Worm (Caenorhabditis elegans) whole organism, L2 larva: ENCODE data around the gene nmgp-1.

Experiments used
- F13H6.1 ChIP-seq: sonication (generic microtip); optimal IDR thresholded peaks from 2 replicates; lab custom pipeline; 2016; ENCODE audit warnings: missing genetic modification characterization, missing compliant biosample characterization
- ZK546.5 ChIP-seq: sonication (generic microtip); optimal IDR thresholded peaks from 2 replicates; lab custom pipeline; 2017; ENCODE audit warnings: missing biosample characterization, missing genetic modification characterization
- ama-1 ChIP-seq: fragments of 150-350 bp; optimal IDR thresholded peaks from 2 replicates; lab custom pipeline; 2018; ENCODE audit warnings: inconsistent platforms
- blmp-1 ChIP-seq: sonication (generic microtip); optimal IDR thresholded peaks from 2 replicates; lab custom pipeline; 2017; ENCODE audit warnings: missing genetic modification characterization, mild to moderate bottlenecking, missing compliant biosample characterization, antibody characterized with exemption, moderate library complexity; ENCODE audit not compliant: insufficient read depth
- egl-27 ChIP-seq: sonication (generic microtip); optimal IDR thresholded peaks from 3 replicates; lab custom pipeline; 2017; ENCODE audit warnings: missing biosample characterization, missing genetic modification reagents, missing genetic modification characterization
- lin-39 ChIP-seq: fragments of 150-350 bp; optimal IDR thresholded peaks from 2 replicates; lab custom pipeline; 2014; ENCODE audit warnings: missing biosample characterization, missing genetic modification reagents, missing genetic modification characterization
- lsy-2 ChIP-seq, 2 experiments: fragments of 150-350 bp in 1 of 2; sonication (generic microtip) in 1 of 2; optimal IDR thresholded peaks; 2 replicates each; lab custom pipeline; 2014 to 2017; ENCODE audit warnings: missing biosample characterization in 2 of 2, missing genetic modification characterization in 2 of 2
- mdl-1 ChIP-seq, 2 experiments: fragments of 150-350 bp in 1 of 2; sonication (generic microtip) in 1 of 2; optimal IDR thresholded peaks; 2 replicates each; lab custom pipeline; 2017; ENCODE audit warnings: missing biosample characterization in 2 of 2, missing genetic modification characterization in 2 of 2
- nhr-11 ChIP-seq: fragments of 150-350 bp; optimal IDR thresholded peaks from 2 replicates; lab custom pipeline; 2014; ENCODE audit warnings: missing biosample characterization, missing genetic modification characterization
- nhr-237 ChIP-seq: fragments of 150-350 bp; optimal IDR thresholded peaks from 2 replicates; lab custom pipeline; 2014; ENCODE audit warnings: missing biosample characterization, missing genetic modification characterization
- nhr-25 ChIP-seq: fragments of 150-350 bp; sonication (generic microtip); optimal IDR thresholded peaks from 3 replicates; lab custom pipeline; 2014; ENCODE audit warnings: missing biosample characterization, missing genetic modification characterization
- snpc-4 ChIP-seq: fragments of 150-350 bp; optimal IDR thresholded peaks from 2 replicates; lab custom pipeline; 2014; ENCODE audit warnings: missing biosample characterization, missing genetic modification characterization
- ztf-4 ChIP-seq: fragments of 150-350 bp; optimal IDR thresholded peaks from 2 replicates; lab custom pipeline; 2014; ENCODE audit warnings: missing biosample characterization, missing genetic modification characterization

DNA sequence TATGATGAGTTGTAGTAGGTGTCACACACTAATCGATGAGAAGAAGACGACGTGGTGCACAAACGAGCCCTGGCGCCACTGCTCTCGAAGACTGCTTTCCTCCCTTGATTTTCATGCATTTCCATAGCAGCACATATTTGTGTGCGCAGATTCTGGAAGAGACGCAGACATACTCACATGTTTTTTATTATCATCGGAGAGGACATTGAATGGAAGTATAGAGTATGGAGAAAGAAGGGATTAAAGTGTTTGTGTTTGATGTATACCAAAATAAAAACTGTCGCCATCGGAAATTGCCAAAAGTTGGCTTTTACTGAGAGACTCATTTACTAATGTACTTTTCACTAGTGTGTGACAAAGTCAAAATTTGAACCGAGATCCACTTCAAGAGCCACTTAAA lies 33.6 kb downstream of the nmgp-1 start, which contains the start of gene mps-1:
- TF ChIP-seq ztf-4, result no peak
- TF ChIP-seq lsy-2 (tag; optimal IDR thresholded peaks at IDR 0.05; lab: Kevin White, UChicago), result no peak
- no peak for TF ChIP-seq nhr-237 (tag; lab: Kevin White, UChicago)
- TF ChIP-seq F13H6.1 (tag; lab: Kevin White, UChicago), result no peak
- TF ChIP-seq ama-1 (lab: Kevin White, UChicago), result no peak
- no peak for TF ChIP-seq lin-39 (tag; lab: Kevin White, UChicago)
- TF ChIP-seq egl-27 (tag; lab: Kevin White, UChicago), result no peak
- no peak for TF ChIP-seq nhr-11 (tag; lab: Kevin White, UChicago)
- TF ChIP-seq mdl-1 (tag; optimal IDR thresholded peaks at IDR 0.05; lab: Kevin White, UChicago), result no peak
- TF ChIP-seq snpc-4, result no peak
- no peak for TF ChIP-seq nhr-25 (tag; lab: Kevin White, UChicago)
- no peak for TF ChIP-seq blmp-1 (tag; lab: Kevin White, UChicago)
- no peak for TF ChIP-seq ZK546.5 (tag; lab: Kevin White, UChicago)
